Fruit fly (Drosophila melanogaster) whole organism, embryonic: ENCODE results near the gene CG14015.

ENCODE experiments used
- Abd-B ChIP-seq: fragments of 200-800 bp; sonication (Bioruptor generic); optimal IDR thresholded peaks from 2 replicates; lab custom pipeline; 2018; ENCODE audit warnings: missing biosample characterization, mild to moderate bottlenecking, missing genetic modification characterization, moderate library complexity
- Atf-2 ChIP-seq: fragments of 200-800 bp; sonication (Bioruptor generic); optimal IDR thresholded peaks from 2 replicates; lab custom pipeline; 2016; ENCODE audit warnings: missing biosample characterization, missing genetic modification characterization
- Bgb ChIP-seq: fragments of 200-800 bp; sonication (Bioruptor generic); IDR thresholded peaks from 2 replicates; pipeline ENCODE4 v1.3.6; 2022; ENCODE audit warnings: missing biosample characterization, missing genetic modification characterization; ENCODE audit not compliant: partially characterized antibody
- CG12299 ChIP-seq: fragments of 200-800 bp; sonication (Bioruptor generic); optimal IDR thresholded peaks from 2 replicates; lab custom pipeline; 2018; ENCODE audit warnings: missing biosample characterization, mild to moderate bottlenecking, missing genetic modification characterization
- CG12391 ChIP-seq: fragments of 200-800 bp; sonication (Bioruptor generic); optimal IDR thresholded peaks from 3 replicates; lab custom pipeline; 2018; ENCODE audit warnings: missing biosample characterization, mild to moderate bottlenecking, missing genetic modification characterization, moderate library complexity
- CG13123 ChIP-seq: fragments of 200-800 bp; sonication (Bioruptor generic); optimal IDR thresholded peaks from 2 replicates; lab custom pipeline; 2016; ENCODE audit warnings: missing biosample characterization, missing genetic modification characterization
- CG1602 ChIP-seq: fragments of 200-800 bp; sonication (Bioruptor generic); optimal IDR thresholded peaks from 3 replicates; lab custom pipeline; 2016; ENCODE audit warnings: missing biosample characterization, missing genetic modification characterization
- CG1647 ChIP-seq: fragments of 200-800 bp; sonication (Bioruptor generic); optimal IDR thresholded peaks from 3 replicates; lab custom pipeline; 2016; ENCODE audit warnings: missing biosample characterization, missing genetic modification characterization
- CG16779 ChIP-seq: fragments of 200-800 bp; sonication (Bioruptor generic); IDR thresholded peaks from 2 replicates; pipeline ENCODE4 v1.3.6; 2022; ENCODE audit warnings: missing biosample characterization, missing genetic modification characterization
- CG16813 ChIP-seq: fragments of 200-800 bp; sonication (Bioruptor generic); IDR thresholded peaks from 3 replicates; pipeline ENCODE4 v1.3.6; 2022; ENCODE audit warnings: missing biosample characterization, missing genetic modification characterization; ENCODE audit not compliant: partially characterized antibody
- CG33557 ChIP-seq: fragments of 200-800 bp; sonication (Bioruptor generic); optimal IDR thresholded peaks from 2 replicates; lab custom pipeline; 2019; ENCODE audit warnings: missing biosample characterization, mild to moderate bottlenecking, missing genetic modification characterization, moderate library complexity
- CG4282 ChIP-seq: fragments of 200-800 bp; sonication (Bioruptor generic); optimal IDR thresholded peaks from 2 replicates; lab custom pipeline; 2016; ENCODE audit warnings: missing biosample characterization, missing genetic modification characterization
- CG4404 ChIP-seq: fragments of 200-800 bp; sonication (Bioruptor generic); IDR thresholded peaks from 2 replicates; pipeline ENCODE4 v1.3.6; 2022; ENCODE audit warnings: missing biosample characterization, missing genetic modification characterization
- CG5180 ChIP-seq: fragments of 200-800 bp; sonication (Bioruptor generic); optimal IDR thresholded peaks from 3 replicates; lab custom pipeline; 2017; ENCODE audit warnings: missing biosample characterization, missing genetic modification characterization, mild to moderate bottlenecking, moderate library complexity, missing genetic modification reagents
- CG6654 ChIP-seq: fragments of 200-800 bp; sonication (Bioruptor generic); optimal IDR thresholded peaks from 2 replicates; lab custom pipeline; 2017; ENCODE audit warnings: missing biosample characterization, mild to moderate bottlenecking, missing genetic modification characterization
- CHES-1-like ChIP-seq: fragments of 200-800 bp; sonication (Bioruptor generic); optimal IDR thresholded peaks from 2 replicates; lab custom pipeline; 2016; ENCODE audit warnings: missing biosample characterization, missing genetic modification characterization
- CoRest ChIP-seq: fragments of 200-800 bp; sonication (Bioruptor generic); optimal IDR thresholded peaks from 3 replicates; lab custom pipeline; 2018; ENCODE audit warnings: missing biosample characterization, mild to moderate bottlenecking, missing genetic modification characterization, moderate library complexity
- Deaf1 ChIP-seq: fragments of 200-800 bp; optimal IDR thresholded peaks from 3 replicates; lab custom pipeline; 2019; ENCODE audit warnings: missing biosample characterization, mild to moderate bottlenecking, missing genetic modification characterization, moderate library complexity
- Dip3 ChIP-seq: fragments of 200-800 bp; sonication (Bioruptor generic); optimal IDR thresholded peaks from 3 replicates; lab custom pipeline; 2016; ENCODE audit warnings: missing biosample characterization, missing genetic modification characterization
- Dp ChIP-seq: fragments of 200-800 bp; sonication (Bioruptor generic); optimal IDR thresholded peaks from 2 replicates; lab custom pipeline; 2018; ENCODE audit warnings: missing biosample characterization, mild to moderate bottlenecking, missing genetic modification characterization, moderate library complexity
- Ets65A ChIP-seq: fragments of 200-800 bp; sonication (Bioruptor generic); peaks from one replicate; lab custom pipeline; 2016; ENCODE audit warnings: missing biosample characterization, missing genetic modification characterization
- Hr78 ChIP-seq, 2 experiments: fragments of 200-800 bp in 1 of 2; fragments of >200 bp in 1 of 2; sonication (Bioruptor generic) in 1 of 2; optimal IDR thresholded peaks; 2 replicates each; lab custom pipeline; 2017 to 2019; ENCODE audit warnings: missing biosample characterization in 2 of 2, missing genetic modification characterization in 2 of 2, mild to moderate bottlenecking in 1 of 2, moderate library complexity in 1 of 2
- Lim3 ChIP-seq: fragments of 200-800 bp; sonication (Bioruptor generic); IDR thresholded peaks from 2 replicates; pipeline ENCODE4 v1.3.6; 2022; ENCODE audit warnings: missing biosample characterization, missing genetic modification characterization
- Med ChIP-seq: fragments of 200-800 bp; sonication (Bioruptor generic); peaks from one replicate; lab custom pipeline; 2016; ENCODE audit warnings: missing biosample characterization, missing genetic modification characterization, mild to moderate bottlenecking, inconsistent platforms, moderate library complexity
- Scr ChIP-seq: fragments of 200-800 bp; sonication (Bioruptor generic); IDR thresholded peaks from 2 replicates; pipeline ENCODE4 v1.3.6; 2022; ENCODE audit warnings: missing biosample characterization, missing genetic modification characterization; ENCODE audit not compliant: partially characterized antibody
- Spps ChIP-seq: fragments of 200-800 bp; sonication (Bioruptor generic); optimal IDR thresholded peaks from 2 replicates; lab custom pipeline; 2018; ENCODE audit warnings: missing biosample characterization, mild to moderate bottlenecking, missing genetic modification characterization
- Ssrp ChIP-seq: fragments of 200-800 bp; sonication (Bioruptor generic); optimal IDR thresholded peaks from 2 replicates; lab custom pipeline; 2018; ENCODE audit warnings: missing biosample characterization, mild to moderate bottlenecking, missing genetic modification characterization, moderate library complexity
- TFAM ChIP-seq: fragments of 200-800 bp; sonication (Bioruptor generic); optimal IDR thresholded peaks from 2 replicates; lab custom pipeline; 2017; ENCODE audit warnings: missing biosample characterization, missing genetic modification characterization, inconsistent platforms
- ab ChIP-seq: fragments of 200-800 bp; sonication (Bioruptor generic); optimal IDR thresholded peaks from 2 replicates; lab custom pipeline; 2016; ENCODE audit warnings: missing biosample characterization, missing genetic modification characterization
- amos ChIP-seq: fragments of 200-800 bp; sonication (Bioruptor generic); IDR thresholded peaks from 2 replicates; pipeline ENCODE4 v1.3.6; 2022; ENCODE audit warnings: missing biosample characterization, missing genetic modification characterization; ENCODE audit not compliant: partially characterized antibody
- crp ChIP-seq, 2 experiments: fragments of 200-800 bp; sonication (Bioruptor generic); optimal IDR thresholded peaks; 2 replicates in 1 of 2; 3 replicates in 1 of 2; lab custom pipeline; 2017; ENCODE audit warnings: missing biosample characterization in 2 of 2, missing genetic modification characterization in 2 of 2, mild to moderate bottlenecking in 1 of 2, moderate library complexity in 1 of 2
- danr ChIP-seq: fragments of 200-800 bp; sonication (Bioruptor generic); IDR thresholded peaks from 2 replicates; pipeline ENCODE4 v1.3.6; 2022; ENCODE audit warnings: missing biosample characterization, missing genetic modification characterization
- dpn ChIP-seq, 2 experiments: fragments of 200-800 bp; sonication (Bioruptor generic); optimal IDR thresholded peaks; 3 replicates each; lab custom pipeline; 2016; ENCODE audit warnings: missing biosample characterization in 2 of 2, missing genetic modification characterization in 2 of 2
- dysf ChIP-seq: fragments of 200-800 bp; sonication (Bioruptor generic); IDR thresholded peaks from 3 replicates; pipeline ENCODE4 v1.3.6; 2022; ENCODE audit warnings: missing biosample characterization, missing genetic modification characterization
- gsb-n ChIP-seq: fragments of 200-800 bp; sonication (Bioruptor generic); optimal IDR thresholded peaks from 3 replicates; lab custom pipeline; 2018; ENCODE audit warnings: missing biosample characterization, mild to moderate bottlenecking, missing genetic modification characterization
- her ChIP-seq: fragments of 200-800 bp; sonication (Bioruptor generic); optimal IDR thresholded peaks from 2 replicates; lab custom pipeline; 2016; ENCODE audit warnings: missing biosample characterization, missing genetic modification characterization
- hkb ChIP-seq, 2 experiments: fragments of 200-800 bp in 1 of 2; fragments of >200 bp in 1 of 2; sonication (Bioruptor generic) in 1 of 2; IDR thresholded peaks in 1 of 2; optimal IDR thresholded peaks in 1 of 2; 2 replicates each; pipeline versions ENCODE4 v1.3.6 to Lab custom; 2017 to 2022; ENCODE audit warnings: missing biosample characterization in 1 of 2, missing genetic modification characterization in 1 of 2
- kah ChIP-seq: fragments of 200-800 bp; sonication (Bioruptor generic); optimal IDR thresholded peaks from 2 replicates; lab custom pipeline; 2018; ENCODE audit warnings: missing biosample characterization, mild to moderate bottlenecking, missing genetic modification characterization
- kay ChIP-seq: fragments of 200-800 bp; sonication (Bioruptor generic); optimal IDR thresholded peaks from 2 replicates; lab custom pipeline; 2016; ENCODE audit warnings: missing biosample characterization, missing genetic modification characterization
- lmd ChIP-seq: fragments of 200-800 bp; sonication (Bioruptor generic); IDR thresholded peaks from 2 replicates; pipeline ENCODE4 v1.3.6; 2022; ENCODE audit warnings: missing biosample characterization, missing genetic modification characterization
- pan ChIP-seq, 4 experiments: fragments of >200 bp in 3 of 4; fragments of 200-800 bp in 1 of 4; sonication (Bioruptor generic) in 1 of 4; optimal IDR thresholded peaks in 3 of 4; IDR thresholded peaks in 1 of 4; 2 replicates each; pipeline versions ENCODE4 v1.3.6 to Lab custom; 2017 to 2022; ENCODE audit warnings: missing biosample characterization in 2 of 4, missing genetic modification characterization in 2 of 4, mixed read lengths in 1 of 4
- pfk ChIP-seq: fragments of 200-800 bp; sonication (Bioruptor generic); optimal IDR thresholded peaks from 2 replicates; lab custom pipeline; 2018; ENCODE audit warnings: missing biosample characterization, mild to moderate bottlenecking, missing genetic modification characterization, moderate library complexity
- pnt ChIP-seq: fragments of 200-800 bp; sonication (Bioruptor generic); optimal IDR thresholded peaks from 3 replicates; lab custom pipeline; 2016; ENCODE audit warnings: missing biosample characterization, missing genetic modification characterization
- ro ChIP-seq: fragments of 200-800 bp; sonication (Bioruptor generic); IDR thresholded peaks from 2 replicates; pipeline ENCODE4 v1.3.6; 2022; ENCODE audit warnings: missing biosample characterization, missing genetic modification characterization
- slou ChIP-seq: fragments of 200-800 bp; sonication (Bioruptor generic); optimal IDR thresholded peaks from 3 replicates; lab custom pipeline; 2016; ENCODE audit warnings: missing biosample characterization, missing genetic modification characterization
- sr ChIP-seq: fragments of 200-800 bp; sonication (Bioruptor generic); IDR thresholded peaks from 3 replicates; pipeline ENCODE4 v1.3.6; 2022; ENCODE audit warnings: missing biosample characterization, missing genetic modification characterization
- ttk ChIP-seq: fragments of 200-800 bp; sonication (Bioruptor generic); IDR thresholded peaks from 2 replicates; pipeline ENCODE4 v2.1.2; 2022; ENCODE audit warnings: missing biosample characterization, missing genetic modification characterization
- usp ChIP-seq: fragments of >200 bp; optimal IDR thresholded peaks from 2 replicates; lab custom pipeline; 2017; ENCODE audit warnings: missing biosample characterization, missing genetic modification characterization

CG14015 gene

dm6 chr2L:5523848-5524473 lies 15.0 kb downstream of the CG14015 start, which contains the start of the genes Vps52 and Elp4 (continued):
- TF ChIP-seq CoRest (tag; lab: Kevin White, UChicago) (peak; percentile 92), Scr (GFP tag; lab: Robert Waterston, UW) (peak; percentile 77), Atf-2 (GFP tag; lab: Kevin White, UChicago) (peak; percentile 29), CG4282 (no peak), CG16779 (GFP tag; lab: Robert Waterston, UW) (no peak), kay (GFP tag; lab: Kevin White, UChicago) (peak; percentile 73), CG6654 (GFP tag; lab: Kevin White, UChicago) (peak; percentile 29), gsb-n (peak; percentile 66), pan (optimal IDR thresholded peaks at IDR 0.05; lab: Kevin White, UChicago) (no peak), pan (GFP tag; optimal IDR thresholded peaks at IDR 0.05 in 1 of 2, IDR thresholded peaks at IDR 0.05 in 1 of 2) (peak in 1 of 2 experiments; percentile 76), Lim3 (no peak), CG4404 (GFP tag; lab: Robert Waterston, UW) (peak; percentile 50; the same call in 1 of the 2 replicates), Abd-B (peak; percentile 80), Spps (peak; percentile 50), ro (GFP tag; lab: Robert Waterston, UW) (no peak), Deaf1 (peak; percentile 51), lmd (GFP tag; lab: Robert Waterston, UW) (peak; percentile 70), Med (GFP tag; lab: Kevin White, UChicago) (peak; percentile 86), ttk (GFP tag; lab: Robert Waterston, UW) (peak; percentile 58), CG1602 (GFP tag; lab: Kevin White, UChicago) (peak; percentile 78), pfk (GFP tag; lab: Kevin White, UChicago) (no peak), Ssrp (peak; percentile 81), her (GFP tag; lab: Kevin White, UChicago) (peak; percentile 19), usp (no peak), dysf (peak; percentile 78), CG12299 (peak; percentile 60), CG12391 (tag; lab: Kevin White, UChicago) (peak; percentile 90), CG13123 (GFP tag; lab: Kevin White, UChicago) (peak; percentile 53), CG1647 (GFP tag; lab: Kevin White, UChicago) (peak; percentile 45), kah (GFP tag; lab: Kevin White, UChicago) (peak; percentile 2), Ets65A (peak; percentile 85), Dip3 (GFP tag; lab: Kevin White, UChicago) (peak; percentile 47), dpn (GFP tag; optimal IDR thresholded peaks at IDR 0.05; lab: Kevin White, UChicago) (peak; percentile 65 to 74), amos (GFP tag; lab: Robert Waterston, UW) (peak; percentile 76), danr (GFP tag; lab: Robert Waterston, UW) (no peak), Bgb (GFP tag; lab: Robert Waterston, UW) (peak; percentile 71), crp (GFP tag; optimal IDR thresholded peaks at IDR 0.05; lab: Kevin White, UChicago) (peak; percentile 80 to 95), Dp (GFP tag; lab: Kevin White, UChicago) (peak; percentile 30), sr (GFP tag; lab: Robert Waterston, UW) (no peak), CHES-1-like (GFP tag; lab: Kevin White, UChicago) (peak; percentile 44), CG5180 (GFP tag; lab: Kevin White, UChicago) (no peak), hkb (optimal IDR thresholded peaks at IDR 0.05; lab: Kevin White, UChicago) (no peak), hkb (GFP tag; IDR thresholded peaks at IDR 0.05; lab: Robert Waterston, UW) (peak; percentile 65), CG16813 (GFP tag; lab: Robert Waterston, UW) (peak; percentile 73), pnt (GFP tag; lab: Kevin White, UChicago) (peak; percentile 20), CG33557 (GFP tag; lab: Kevin White, UChicago) (peak; percentile 67), ab (GFP tag; lab: Kevin White, UChicago) (no peak), slou (GFP tag; lab: Kevin White, UChicago) (peak; percentile 79), Hr78 (GFP tag; optimal IDR thresholded peaks at IDR 0.05; lab: Kevin White, UChicago) (peak in 1 of 2 experiments; percentile 20), TFAM (GFP tag; lab: Kevin White, UChicago) (no peak)
